Worm (Caenorhabditis elegans) whole organism, L2 larva: Measurements from ENCODE around the gene B0524.3.

Experiments
- C34F6.9 ChIP-seq: fragments of 150-350 bp; optimal IDR thresholded peaks from 2 replicates; lab custom pipeline; 2014; ENCODE audit warnings: missing biosample characterization, missing genetic modification characterization
- F13H6.1 ChIP-seq: sonication (generic microtip); optimal IDR thresholded peaks from 2 replicates; lab custom pipeline; 2016; ENCODE audit warnings: missing genetic modification characterization, missing compliant biosample characterization
- R02D3.7 ChIP-seq: fragments of 150-350 bp; optimal IDR thresholded peaks from 2 replicates; lab custom pipeline; 2014; ENCODE audit warnings: missing biosample characterization, missing genetic modification characterization
- Y55F3AM.14 ChIP-seq: fragments of 200-800 bp; sonication (Bioruptor generic); optimal IDR thresholded peaks from 2 replicates; lab custom pipeline; 2018; ENCODE audit warnings: mild to moderate bottlenecking, missing genetic modification characterization, missing compliant biosample characterization
- ZK546.5 ChIP-seq: sonication (generic microtip); optimal IDR thresholded peaks from 2 replicates; lab custom pipeline; 2017; ENCODE audit warnings: missing biosample characterization, missing genetic modification characterization
- alr-1 ChIP-seq: fragments of 150-350 bp; optimal IDR thresholded peaks from 2 replicates; lab custom pipeline; 2014; ENCODE audit warnings: missing biosample characterization, missing genetic modification characterization
- aly-2 ChIP-seq: fragments of 150-350 bp; optimal IDR thresholded peaks from 2 replicates; lab custom pipeline; 2014; ENCODE audit warnings: missing biosample characterization, missing genetic modification characterization
- ama-1 ChIP-seq: fragments of 150-350 bp; optimal IDR thresholded peaks from 2 replicates; lab custom pipeline; 2018; ENCODE audit warnings: inconsistent platforms
- ceh-16 ChIP-seq: fragments of 150-350 bp; optimal IDR thresholded peaks from 2 replicates; lab custom pipeline; 2014; ENCODE audit warnings: missing biosample characterization, missing genetic modification characterization
- crh-2 ChIP-seq: sonication (generic microtip); optimal IDR thresholded peaks from 2 replicates; lab custom pipeline; 2017; ENCODE audit warnings: missing biosample characterization, missing genetic modification characterization
- dmd-4 ChIP-seq: sonication (generic microtip); optimal IDR thresholded peaks from 2 replicates; lab custom pipeline; 2017; ENCODE audit warnings: missing biosample characterization, missing genetic modification characterization
- egl-27 ChIP-seq: sonication (generic microtip); optimal IDR thresholded peaks from 3 replicates; lab custom pipeline; 2017; ENCODE audit warnings: missing biosample characterization, missing genetic modification reagents, missing genetic modification characterization
- elt-3 ChIP-seq: sonication (generic microtip); optimal IDR thresholded peaks from 2 replicates; lab custom pipeline; 2017; ENCODE audit warnings: missing biosample characterization, missing genetic modification characterization
- fos-1 ChIP-seq: fragments of 150-350 bp; optimal IDR thresholded peaks from 2 replicates; lab custom pipeline; 2014; ENCODE audit warnings: missing biosample characterization, missing genetic modification characterization
- gmeb-1 ChIP-seq: fragments of 150-350 bp; optimal IDR thresholded peaks from 2 replicates; lab custom pipeline; 2014; ENCODE audit warnings: missing biosample characterization, missing genetic modification characterization
- lin-11 ChIP-seq: fragments of 150-350 bp; sonication (generic microtip); optimal IDR thresholded peaks from 2 replicates; lab custom pipeline; 2014; ENCODE audit warnings: missing biosample characterization, missing genetic modification characterization, inconsistent platforms, mixed read lengths
- lin-13 ChIP-seq: fragments of 150-350 bp; optimal IDR thresholded peaks from 2 replicates; lab custom pipeline; 2014; ENCODE audit warnings: missing biosample characterization, missing genetic modification reagents, missing genetic modification characterization
- lin-39 ChIP-seq: fragments of 150-350 bp; optimal IDR thresholded peaks from 2 replicates; lab custom pipeline; 2014; ENCODE audit warnings: missing biosample characterization, missing genetic modification reagents, missing genetic modification characterization
- lsy-2 ChIP-seq, 2 experiments: fragments of 150-350 bp in 1 of 2; sonication (generic microtip) in 1 of 2; optimal IDR thresholded peaks; 2 replicates each; lab custom pipeline; 2014 to 2017; ENCODE audit warnings: missing biosample characterization in 2 of 2, missing genetic modification characterization in 2 of 2
- mab-5 ChIP-seq: fragments of 150-350 bp; optimal IDR thresholded peaks from 2 replicates; lab custom pipeline; 2014; ENCODE audit warnings: missing biosample characterization, missing genetic modification characterization
- mbf-1 ChIP-seq: sonication (generic microtip); optimal IDR thresholded peaks from 2 replicates; lab custom pipeline; 2017; ENCODE audit warnings: missing biosample characterization, missing genetic modification characterization
- mdl-1 ChIP-seq, 2 experiments: fragments of 150-350 bp in 1 of 2; sonication (generic microtip) in 1 of 2; optimal IDR thresholded peaks; 2 replicates each; lab custom pipeline; 2017; ENCODE audit warnings: missing biosample characterization in 2 of 2, missing genetic modification characterization in 2 of 2
- nhr-10 ChIP-seq: sonication (generic microtip); optimal IDR thresholded peaks from 2 replicates; lab custom pipeline; 2017; ENCODE audit warnings: missing biosample characterization, missing genetic modification characterization
- nhr-11 ChIP-seq: fragments of 150-350 bp; optimal IDR thresholded peaks from 2 replicates; lab custom pipeline; 2014; ENCODE audit warnings: missing biosample characterization, missing genetic modification characterization
- nhr-12 ChIP-seq: fragments of 150-350 bp; optimal IDR thresholded peaks from 2 replicates; lab custom pipeline; 2014; ENCODE audit warnings: missing biosample characterization, missing genetic modification characterization
- nhr-129 ChIP-seq: fragments of 150-350 bp; optimal IDR thresholded peaks from 2 replicates; lab custom pipeline; 2014; ENCODE audit warnings: missing biosample characterization, missing genetic modification characterization
- nhr-21 ChIP-seq: fragments of 150-350 bp; optimal IDR thresholded peaks from 2 replicates; lab custom pipeline; 2014; ENCODE audit warnings: missing biosample characterization, missing genetic modification characterization
- nhr-23 ChIP-seq: fragments of 150-350 bp; optimal IDR thresholded peaks from 2 replicates; lab custom pipeline; 2014; ENCODE audit warnings: missing biosample characterization, missing genetic modification reagents, missing genetic modification characterization
- nhr-237 ChIP-seq: fragments of 150-350 bp; optimal IDR thresholded peaks from 2 replicates; lab custom pipeline; 2014; ENCODE audit warnings: missing biosample characterization, missing genetic modification characterization
- nhr-25 ChIP-seq: fragments of 150-350 bp; sonication (generic microtip); optimal IDR thresholded peaks from 3 replicates; lab custom pipeline; 2014; ENCODE audit warnings: missing biosample characterization, missing genetic modification characterization
- nhr-6 ChIP-seq: fragments of 150-350 bp; optimal IDR thresholded peaks from 2 replicates; lab custom pipeline; 2014; ENCODE audit warnings: missing biosample characterization, missing genetic modification characterization
- nhr-77 ChIP-seq: fragments of 150-350 bp; optimal IDR thresholded peaks from 2 replicates; lab custom pipeline; 2014; ENCODE audit warnings: missing biosample characterization, missing genetic modification characterization
- peb-1 ChIP-seq: fragments of 150-350 bp; optimal IDR thresholded peaks from 2 replicates; lab custom pipeline; 2014; ENCODE audit warnings: missing biosample characterization, missing genetic modification characterization
- sem-4 ChIP-seq: fragments of 150-350 bp; optimal IDR thresholded peaks from 2 replicates; lab custom pipeline; 2014; ENCODE audit warnings: missing biosample characterization, missing genetic modification reagents, missing genetic modification characterization
- skn-1 ChIP-seq: sonication (generic microtip); optimal IDR thresholded peaks from 2 replicates; lab custom pipeline; 2017; ENCODE audit warnings: missing biosample characterization, missing genetic modification characterization
- sma-3 ChIP-seq: sonication (generic microtip); optimal IDR thresholded peaks from 2 replicates; lab custom pipeline; 2016; ENCODE audit warnings: missing genetic modification reagents, missing genetic modification characterization, missing compliant biosample characterization
- sma-9 ChIP-seq, 2 experiments: fragments of 150-350 bp in 1 of 2; sonication (generic microtip) in 1 of 2; optimal IDR thresholded peaks; 2 replicates each; lab custom pipeline; 2014 to 2016; ENCODE audit warnings: missing genetic modification characterization in 2 of 2, mild to moderate bottlenecking in 1 of 2, missing biosample characterization in 1 of 2, missing compliant biosample characterization in 1 of 2, missing genetic modification reagents in 1 of 2, moderate library complexity in 1 of 2
- snpc-4 ChIP-seq: fragments of 150-350 bp; optimal IDR thresholded peaks from 2 replicates; lab custom pipeline; 2014; ENCODE audit warnings: missing biosample characterization, missing genetic modification characterization
- unc-39 ChIP-seq: fragments of 150-350 bp; optimal IDR thresholded peaks from 2 replicates; lab custom pipeline; 2014; ENCODE audit warnings: missing biosample characterization, missing genetic modification characterization
- unc-55 ChIP-seq: fragments of 150-350 bp; sonication (generic microtip); optimal IDR thresholded peaks from 3 replicates; lab custom pipeline; 2014; ENCODE audit warnings: missing biosample characterization, missing genetic modification reagents, missing genetic modification characterization
- unc-62 ChIP-seq: fragments of 150-350 bp; optimal IDR thresholded peaks from 2 replicates; lab custom pipeline; 2014; ENCODE audit warnings: missing biosample characterization, missing genetic modification reagents, missing genetic modification characterization
- zag-1 ChIP-seq: fragments of 150-350 bp; optimal IDR thresholded peaks from 2 replicates; lab custom pipeline; 2014; ENCODE audit warnings: missing biosample characterization, missing genetic modification characterization
- ztf-1 ChIP-seq: fragments of 200-800 bp; sonication (Bioruptor generic); conservative IDR thresholded peaks from 2 replicates; pipeline ENCODE4 v1.3.6; 2022; ENCODE audit warnings: missing genetic modification characterization, missing compliant biosample characterization
- ztf-11 ChIP-seq: sonication (generic microtip); optimal IDR thresholded peaks from 2 replicates; lab custom pipeline; 2017; ENCODE audit warnings: missing biosample characterization, missing genetic modification characterization
- ztf-4 ChIP-seq: fragments of 150-350 bp; optimal IDR thresholded peaks from 2 replicates; lab custom pipeline; 2014; ENCODE audit warnings: missing biosample characterization, missing genetic modification characterization

The B0524.3 gene

DNA sequence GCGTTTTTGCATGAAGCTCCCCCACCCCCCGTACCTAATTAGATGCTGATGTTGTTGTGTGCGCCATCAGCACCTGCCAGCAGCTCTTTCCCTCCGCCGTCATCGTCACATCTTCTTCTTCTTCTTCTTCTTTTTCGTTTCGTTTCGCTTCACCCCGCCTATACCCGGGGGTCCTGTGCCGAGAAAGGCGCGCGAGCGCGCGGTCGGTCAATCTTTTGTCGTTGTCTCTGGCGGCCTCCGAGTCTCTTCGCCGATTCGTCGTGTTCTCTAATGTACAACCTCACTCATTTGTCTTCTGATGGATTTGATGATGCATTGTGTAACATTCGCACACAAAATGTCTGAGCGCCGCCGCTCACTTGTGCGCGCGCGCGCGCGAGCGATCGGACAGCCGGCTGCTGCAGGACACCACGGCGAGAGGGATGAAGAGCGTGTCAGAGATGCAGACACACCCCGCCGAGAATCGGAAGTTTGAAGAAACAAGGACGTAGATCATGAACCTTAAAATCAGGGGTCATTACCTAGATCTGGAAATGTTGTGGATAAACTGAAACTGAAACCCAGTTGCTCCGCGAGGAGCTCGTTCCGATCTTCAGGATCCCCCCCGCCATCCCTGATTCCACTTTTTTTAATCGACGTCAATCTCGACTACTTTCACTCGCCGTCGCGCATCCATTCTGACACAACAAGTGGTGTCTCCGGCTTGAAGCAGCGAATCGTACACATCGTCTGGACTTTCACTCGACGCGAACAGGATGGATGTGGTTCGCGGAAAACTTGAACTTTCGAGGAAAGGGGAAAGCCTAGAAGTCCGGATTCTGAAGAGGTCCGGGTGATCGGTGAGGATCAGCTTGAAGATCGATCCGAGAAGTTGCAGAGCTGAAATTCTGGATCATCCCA lies 36.2 kb downstream of the B0524.3 start (continued):
- TF ChIP-seq egl-27 (tag; lab: Kevin White, UChicago) = peak; percentile 97
- TF ChIP-seq zag-1 = peak; percentile 85
- no peak for TF ChIP-seq unc-39 (tag; lab: Kevin White, UChicago)
- peak; percentile 68 for TF ChIP-seq C34F6.9 (tag; lab: Kevin White, UChicago)
- TF ChIP-seq nhr-21 (tag; lab: Kevin White, UChicago) = peak; percentile 96
- peak; percentile 21 for TF ChIP-seq nhr-77 (tag; lab: Kevin White, UChicago)
- no peak for TF ChIP-seq nhr-10 (tag; lab: Kevin White, UChicago)
- TF ChIP-seq nhr-129 (tag; lab: Kevin White, UChicago) = peak; percentile 90
- no peak for TF ChIP-seq ZK546.5 (tag; lab: Kevin White, UChicago)
- TF ChIP-seq ztf-11 (tag; lab: Kevin White, UChicago) = peak; percentile 39
- TF ChIP-seq peb-1 (tag; lab: Kevin White, UChicago) = no peak
- TF ChIP-seq mbf-1 (tag; lab: Kevin White, UChicago) = no peak
- no peak for TF ChIP-seq ztf-1 (GFP tag; lab: Robert Waterston, UW)
- TF ChIP-seq ztf-4 (tag; lab: Kevin White, UChicago) = peak; percentile 77
- TF ChIP-seq unc-62 (GFP tag; lab: Kevin White, UChicago) = peak; percentile 78
- no peak for TF ChIP-seq snpc-4 (tag; lab: Kevin White, UChicago)
- TF ChIP-seq nhr-11 (tag; lab: Kevin White, UChicago) = no peak
- TF ChIP-seq sma-3 (GFP tag; lab: Kevin White, UChicago) = peak; percentile 91
- peak; percentile 81 for TF ChIP-seq lin-13 (GFP tag; lab: Kevin White, UChicago)
- no peak for TF ChIP-seq alr-1 (tag; lab: Kevin White, UChicago)
- TF ChIP-seq Y55F3AM.14 (GFP tag; lab: Kevin White, UChicago) = peak; percentile 99
- TF ChIP-seq crh-2 (tag; lab: Kevin White, UChicago) = peak; percentile 85
- TF ChIP-seq skn-1 (tag; lab: Kevin White, UChicago) = no peak
- no peak for TF ChIP-seq aly-2
- TF ChIP-seq fos-1 (tag; lab: Kevin White, UChicago) = peak; percentile 71

DNA sequence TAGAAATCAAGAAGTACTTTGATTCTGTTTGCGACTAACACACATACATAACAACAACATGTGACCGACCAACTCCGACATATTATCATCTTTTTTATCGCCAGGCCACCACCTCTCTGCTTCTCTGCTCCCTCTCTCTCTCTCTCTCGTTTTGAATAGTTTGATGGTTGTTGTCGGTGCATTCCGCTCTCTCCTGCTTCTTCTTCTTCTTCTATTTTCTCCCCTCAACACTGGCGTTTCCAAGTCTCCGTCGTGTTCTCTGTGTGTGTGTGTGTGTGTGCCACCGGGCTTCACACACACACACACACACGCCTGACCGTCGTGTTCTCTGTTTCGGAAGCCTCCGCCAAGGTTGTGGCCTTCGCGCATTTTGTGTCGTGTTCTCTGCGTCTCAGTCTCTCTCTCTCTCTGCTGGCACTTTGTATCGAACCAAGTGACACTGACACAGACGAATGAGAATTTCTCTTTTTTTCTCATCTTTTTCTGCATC lies 37.6 kb downstream of the B0524.3 start:
- peak; percentile 100 for TF ChIP-seq sma-9 (GFP tag; optimal IDR thresholded peaks at IDR 0.05; lab: Kevin White, UChicago)
- peak; percentile 100 for TF ChIP-seq sma-9 (tag; optimal IDR thresholded peaks at IDR 0.05; lab: Kevin White, UChicago)
- TF ChIP-seq zag-1 = peak; percentile 95
- TF ChIP-seq gmeb-1 (tag; lab: Kevin White, UChicago) = peak; percentile 86
- peak; percentile 83 for TF ChIP-seq nhr-237
- peak; percentile 100 for TF ChIP-seq Y55F3AM.14 (GFP tag; lab: Kevin White, UChicago)
- peak; percentile 95 for TF ChIP-seq unc-62 (GFP tag; lab: Kevin White, UChicago)
- TF ChIP-seq lin-39 (tag; lab: Kevin White, UChicago) = no peak
- TF ChIP-seq mab-5 = peak; percentile 96
- peak; percentile 87 for TF ChIP-seq ceh-16
- peak; percentile 85 for TF ChIP-seq lin-11 (tag; lab: Kevin White, UChicago)
- no peak for TF ChIP-seq unc-39 (tag; lab: Kevin White, UChicago)
- peak; percentile 46 for TF ChIP-seq R02D3.7 (tag; lab: Kevin White, UChicago)
- peak; percentile 19 for TF ChIP-seq alr-1 (tag; lab: Kevin White, UChicago)
- no peak for TF ChIP-seq mbf-1 (tag; lab: Kevin White, UChicago)
- peak; percentile 86 for TF ChIP-seq nhr-77 (tag; lab: Kevin White, UChicago)
- no peak for TF ChIP-seq nhr-23
- no peak for TF ChIP-seq ama-1 (lab: Kevin White, UChicago)
- peak; percentile 92 for TF ChIP-seq skn-1 (tag; lab: Kevin White, UChicago)
- no peak for TF ChIP-seq nhr-12
- peak; percentile 97 for TF ChIP-seq peb-1 (tag; lab: Kevin White, UChicago)
- TF ChIP-seq nhr-6 (tag; lab: Kevin White, UChicago) = peak; percentile 94
- peak; percentile 36 for TF ChIP-seq nhr-11 (tag; lab: Kevin White, UChicago)
- peak; percentile 53 for TF ChIP-seq ZK546.5 (tag; lab: Kevin White, UChicago)
- TF ChIP-seq egl-27 (tag; lab: Kevin White, UChicago) = peak; percentile 100
- peak; percentile 93 for TF ChIP-seq lin-13 (GFP tag; lab: Kevin White, UChicago)
- no peak for TF ChIP-seq ztf-1 (GFP tag; lab: Robert Waterston, UW)
- TF ChIP-seq dmd-4 (tag; lab: Kevin White, UChicago) = peak; percentile 34
- TF ChIP-seq nhr-10 (tag; lab: Kevin White, UChicago) = peak; percentile 54
- TF ChIP-seq fos-1 (tag; lab: Kevin White, UChicago) = peak; percentile 97
- peak; percentile 97 for TF ChIP-seq sem-4 (tag; lab: Kevin White, UChicago)
- peak; percentile 94 for TF ChIP-seq ztf-4 (tag; lab: Kevin White, UChicago)
- peak; percentile 99 for TF ChIP-seq sma-3 (GFP tag; lab: Kevin White, UChicago)
- TF ChIP-seq nhr-25 (tag; lab: Kevin White, UChicago) = peak; percentile 99
- TF ChIP-seq nhr-21 (tag; lab: Kevin White, UChicago) = peak; percentile 99
- no peak for TF ChIP-seq elt-3 (tag; lab: Kevin White, UChicago)
- peak; percentile 97 to 98 for TF ChIP-seq mdl-1 (tag; optimal IDR thresholded peaks at IDR 0.05; lab: Kevin White, UChicago)
- peak; percentile 80 to 95 for TF ChIP-seq lsy-2 (tag; optimal IDR thresholded peaks at IDR 0.05; lab: Kevin White, UChicago)
- peak; percentile 100 for TF ChIP-seq F13H6.1 (tag; lab: Kevin White, UChicago)
- TF ChIP-seq ztf-11 (tag; lab: Kevin White, UChicago) = peak; percentile 41
- no peak for TF ChIP-seq aly-2
- peak; percentile 86 for TF ChIP-seq unc-55
- peak; percentile 95 for TF ChIP-seq C34F6.9 (tag; lab: Kevin White, UChicago)
